Worm (Caenorhabditis elegans) whole organism, late embryonic: ENCODE data around the gene fbxa-155.

ENCODE experiments used
- C08G9.2 ChIP-seq: sonication (generic microtip); optimal IDR thresholded peaks from 2 replicates; lab custom pipeline; 2016; ENCODE audit warnings: mild to moderate bottlenecking, missing genetic modification characterization, moderate library complexity, missing compliant biosample characterization
- C38D4.7 ChIP-seq: fragments of 200-800 bp; sonication (Bioruptor generic); optimal IDR thresholded peaks from 2 replicates; lab custom pipeline; 2018; ENCODE audit warnings: mild to moderate bottlenecking, missing genetic modification characterization, moderate library complexity, missing compliant biosample characterization
- F13H6.1 ChIP-seq: sonication (generic microtip); optimal IDR thresholded peaks from 2 replicates; lab custom pipeline; 2016; ENCODE audit warnings: missing genetic modification characterization, missing compliant biosample characterization
- K02D7.2 ChIP-seq: sonication (generic microtip); optimal IDR thresholded peaks from 2 replicates; lab custom pipeline; 2017; ENCODE audit warnings: mild to moderate bottlenecking, missing genetic modification characterization, missing compliant biosample characterization
- K09A11.1 ChIP-seq: sonication (generic microtip); optimal IDR thresholded peaks from 2 replicates; lab custom pipeline; 2017; ENCODE audit warnings: antibody characterized with exemption, mild to moderate bottlenecking, missing genetic modification characterization, missing compliant biosample characterization; ENCODE audit not compliant: insufficient read depth
- T23F11.4 ChIP-seq: fragments of 200-800 bp; sonication (Bioruptor generic); optimal IDR thresholded peaks from 2 replicates; lab custom pipeline; 2018; ENCODE audit warnings: mild to moderate bottlenecking, missing genetic modification characterization, missing compliant biosample characterization
- ahr-1 ChIP-seq: sonication (generic microtip); optimal IDR thresholded peaks from 2 replicates; lab custom pipeline; 2016; ENCODE audit warnings: missing genetic modification characterization, missing compliant biosample characterization
- ama-1 ChIP-seq: fragments of 150-350 bp; optimal IDR thresholded peaks from 2 replicates; lab custom pipeline; 2014
- ceh-14 ChIP-seq: sonication (generic microtip); optimal IDR thresholded peaks from 2 replicates; lab custom pipeline; 2016; ENCODE audit warnings: missing genotype, missing genetic modification characterization, missing compliant biosample characterization
- ceh-18 ChIP-seq: sonication (generic microtip); optimal IDR thresholded peaks from 2 replicates; lab custom pipeline; 2016; ENCODE audit warnings: missing genetic modification characterization, missing compliant biosample characterization
- ceh-22 ChIP-seq: sonication (generic microtip); optimal IDR thresholded peaks from 2 replicates; lab custom pipeline; 2017; ENCODE audit warnings: missing biosample characterization, missing genetic modification characterization
- ceh-24 ChIP-seq: sonication (generic microtip); optimal IDR thresholded peaks from 2 replicates; lab custom pipeline; 2016; ENCODE audit warnings: mild to moderate bottlenecking, missing genetic modification characterization, missing compliant biosample characterization
- ceh-30 ChIP-seq: fragments of 150-350 bp; optimal IDR thresholded peaks from 2 replicates; lab custom pipeline; 2014; ENCODE audit warnings: missing biosample characterization, missing genetic modification characterization
- ceh-31 ChIP-seq: sonication (generic microtip); optimal IDR thresholded peaks from 2 replicates; lab custom pipeline; 2016; ENCODE audit warnings: missing genetic modification characterization, missing compliant biosample characterization
- ceh-34 ChIP-seq: sonication (generic microtip); optimal IDR thresholded peaks from 2 replicates; lab custom pipeline; 2016; ENCODE audit warnings: mild to moderate bottlenecking, missing genetic modification characterization, missing compliant biosample characterization
- ceh-6 ChIP-seq: fragments of 200-800 bp; sonication (Bioruptor generic); optimal IDR thresholded peaks from 2 replicates; lab custom pipeline; 2018; ENCODE audit warnings: mild to moderate bottlenecking, missing genetic modification characterization, missing compliant biosample characterization
- ceh-9 ChIP-seq: sonication (generic microtip); optimal IDR thresholded peaks from 2 replicates; lab custom pipeline; 2016; ENCODE audit warnings: mild to moderate bottlenecking, missing genetic modification characterization, inconsistent platforms, missing compliant biosample characterization
- che-1 ChIP-seq: sonication (generic microtip); optimal IDR thresholded peaks from 2 replicates; lab custom pipeline; 2016; ENCODE audit warnings: mild to moderate bottlenecking, missing genetic modification characterization, missing compliant biosample characterization
- dmd-4 ChIP-seq: sonication (generic microtip); optimal IDR thresholded peaks from 2 replicates; lab custom pipeline; 2016; ENCODE audit warnings: borderline replicate concordance, missing genetic modification characterization, missing compliant biosample characterization
- dve-1 ChIP-seq: sonication (generic microtip); optimal IDR thresholded peaks from 2 replicates; lab custom pipeline; 2017; ENCODE audit warnings: antibody characterized with exemption, mild to moderate bottlenecking, missing genetic modification characterization, missing compliant biosample characterization
- elt-2 ChIP-seq: sonication (generic microtip); optimal IDR thresholded peaks from 2 replicates; lab custom pipeline; 2016; ENCODE audit warnings: missing genetic modification reagents, missing genetic modification characterization, missing compliant biosample characterization
- ets-4 ChIP-seq: sonication (generic microtip); optimal IDR thresholded peaks from 2 replicates; lab custom pipeline; 2016; ENCODE audit warnings: missing genetic modification characterization, missing compliant biosample characterization
- eyg-1 ChIP-seq: sonication (generic microtip); optimal IDR thresholded peaks from 2 replicates; lab custom pipeline; 2016; ENCODE audit warnings: missing genotype, missing genetic modification characterization, missing compliant biosample characterization
- fax-1 ChIP-seq: sonication (generic microtip); optimal IDR thresholded peaks from 2 replicates; lab custom pipeline; 2016; ENCODE audit warnings: missing genotype, missing genetic modification characterization, missing compliant biosample characterization
- fkh-10 ChIP-seq: fragments of 150-350 bp; optimal IDR thresholded peaks from 2 replicates; lab custom pipeline; 2014; ENCODE audit warnings: missing biosample characterization, missing genetic modification reagents, missing genetic modification characterization
- gmeb-2 ChIP-seq: sonication (generic microtip); optimal IDR thresholded peaks from 2 replicates; lab custom pipeline; 2016; ENCODE audit warnings: missing genetic modification characterization, inconsistent platforms, missing compliant biosample characterization
- hlh-13 ChIP-seq: fragments of 200-800 bp; sonication (Bioruptor generic); optimal IDR thresholded peaks from 2 replicates; lab custom pipeline; 2018; ENCODE audit warnings: mild to moderate bottlenecking, missing genetic modification characterization, missing compliant biosample characterization
- hlh-15 ChIP-seq: sonication (generic microtip); optimal IDR thresholded peaks from 2 replicates; lab custom pipeline; 2016; ENCODE audit warnings: missing genetic modification characterization, missing compliant biosample characterization
- hlh-30 ChIP-seq: sonication (generic microtip); optimal IDR thresholded peaks from 2 replicates; lab custom pipeline; 2017; ENCODE audit warnings: antibody characterized with exemption, missing genetic modification characterization, missing compliant biosample characterization; ENCODE audit not compliant: insufficient read depth
- hlh-6 ChIP-seq: sonication (generic microtip); optimal IDR thresholded peaks from 2 replicates; lab custom pipeline; 2016; ENCODE audit warnings: missing genotype, missing genetic modification characterization, missing compliant biosample characterization
- lim-6 ChIP-seq: sonication (generic microtip); optimal IDR thresholded peaks from 2 replicates; lab custom pipeline; 2016; ENCODE audit warnings: missing genetic modification characterization, missing compliant biosample characterization
- nhr-232 ChIP-seq: sonication (generic microtip); optimal IDR thresholded peaks from 2 replicates; lab custom pipeline; 2016; ENCODE audit warnings: missing genetic modification characterization, missing compliant biosample characterization
- npax-4 ChIP-seq: sonication (generic microtip); optimal IDR thresholded peaks from 2 replicates; lab custom pipeline; 2016; ENCODE audit warnings: missing genetic modification characterization, missing compliant biosample characterization
- odd-2 ChIP-seq: sonication (generic microtip); optimal IDR thresholded peaks from 2 replicates; lab custom pipeline; 2017; ENCODE audit warnings: antibody characterized with exemption, mild to moderate bottlenecking, missing genetic modification characterization, missing compliant biosample characterization
- pag-3 ChIP-seq: sonication (generic microtip); optimal IDR thresholded peaks from 2 replicates; lab custom pipeline; 2016; ENCODE audit warnings: missing compliant biosample characterization, missing genetic modification characterization, borderline replicate concordance
- pha-2 ChIP-seq: sonication (generic microtip); optimal IDR thresholded peaks from 2 replicates; lab custom pipeline; 2017; ENCODE audit warnings: mild to moderate bottlenecking, missing genetic modification characterization, missing compliant biosample characterization
- ref-2 ChIP-seq: sonication (generic microtip); optimal IDR thresholded peaks from 2 replicates; lab custom pipeline; 2016; ENCODE audit warnings: missing genetic modification characterization, missing compliant biosample characterization
- rnt-1 ChIP-seq: sonication (generic microtip); optimal IDR thresholded peaks from 2 replicates; lab custom pipeline; 2016; ENCODE audit warnings: missing genetic modification characterization, missing compliant biosample characterization
- sdc-2 ChIP-seq: sonication (generic microtip); optimal IDR thresholded peaks from 2 replicates; lab custom pipeline; 2016; ENCODE audit warnings: missing genotype, missing genetic modification characterization, missing compliant biosample characterization
- sox-2 ChIP-seq: fragments of 200-800 bp; sonication (Bioruptor generic); IDR thresholded peaks from 2 replicates; pipeline ENCODE4 v1.3.6; 2022; ENCODE audit warnings: missing genetic modification reagents, missing genetic modification characterization, missing compliant biosample characterization
- tbx-7 ChIP-seq: sonication (generic microtip); optimal IDR thresholded peaks from 2 replicates; lab custom pipeline; 2016; ENCODE audit warnings: missing genotype, missing genetic modification characterization, missing compliant biosample characterization
- unc-55 ChIP-seq: sonication (generic microtip); optimal IDR thresholded peaks from 2 replicates; lab custom pipeline; 2017; ENCODE audit warnings: missing biosample characterization, missing genetic modification reagents, missing genetic modification characterization
- ztf-16 ChIP-seq: sonication (generic microtip); optimal IDR thresholded peaks from 2 replicates; lab custom pipeline; 2017; ENCODE audit warnings: missing genetic modification characterization, missing compliant biosample characterization

Gene fbxa-155

ce11 chrIII:10001060-10001459, 9.0 kb downstream of the fbxa-155 start, which contains the start of gene C05B5.5:
C05B5.5 (plus strand) TSS chrIII:10001360.
- TF ChIP-seq K02D7.2 (no peak), F13H6.1 (no peak), ceh-6 (GFP tag; lab: Kevin White, UChicago) (no peak), pag-3 (tag; lab: Kevin White, UChicago) (no peak), ref-2 (tag; lab: Kevin White, UChicago) (no peak), hlh-13 (GFP tag; lab: Kevin White, UChicago) (no peak), tbx-7 (tag; lab: Kevin White, UChicago) (no peak), hlh-30 (tag; lab: Kevin White, UChicago) (no peak), npax-4 (tag; lab: Kevin White, UChicago) (no peak), dmd-4 (no peak), hlh-6 (tag; lab: Kevin White, UChicago) (no peak), ets-4 (no peak), fax-1 (tag; lab: Kevin White, UChicago) (no peak), ama-1 (lab: Kevin White, UChicago) (no peak), rnt-1 (no peak), C08G9.2 (tag; lab: Kevin White, UChicago) (no peak), ceh-14 (tag; lab: Kevin White, UChicago) (no peak), dve-1 (no peak), eyg-1 (tag; lab: Kevin White, UChicago) (no peak), ceh-9 (tag; lab: Kevin White, UChicago) (no peak)

- TF ChIP-seq hlh-15 (no peak), ceh-30 (no peak), tbx-7 (tag; lab: Kevin White, UChicago) (no peak), sdc-2 (tag; lab: Kevin White, UChicago) (no peak), hlh-6 (tag; lab: Kevin White, UChicago) (no peak), ceh-9 (tag; lab: Kevin White, UChicago) (no peak), ceh-31 (tag; lab: Kevin White, UChicago) (no peak), lim-6 (tag; lab: Kevin White, UChicago) (no peak), gmeb-2 (tag; lab: Kevin White, UChicago) (no peak), ceh-24 (tag; lab: Kevin White, UChicago) (no peak), ceh-18 (tag; lab: Kevin White, UChicago) (no peak), pha-2 (no peak)
- TF ChIP-seq, all 69 proteins: peak for 0
Observed at ce11 chrIII:10000428-10000827, 9.6 kb downstream of the fbxa-155 start, which contains the start of gene C05B5.2. C05B5.2 (minus strand) TSS chrIII:10000528.

ce11 chrIII:9999235-9999634, 10.8 kb downstream of the fbxa-155 start, which contains the start of gene C05B5.17:
C05B5.17 (minus strand) TSS chrIII:9999335.
- TF ChIP-seq ceh-22 (tag; lab: Kevin White, UChicago), result no peak
- TF ChIP-seq sox-2 (GFP tag; lab: Robert Waterston, UW), result no peak
- no peak for TF ChIP-seq lim-6 (tag; lab: Kevin White, UChicago)
- no peak for TF ChIP-seq odd-2 (tag; lab: Kevin White, UChicago)

- TF ChIP-seq rnt-1 (no peak), ahr-1 (tag; lab: Kevin White, UChicago) (no peak), C08G9.2 (tag; lab: Kevin White, UChicago) (no peak), hlh-13 (GFP tag; lab: Kevin White, UChicago) (no peak), unc-55 (no peak), elt-2 (tag; lab: Kevin White, UChicago) (no peak), ztf-16 (tag; lab: Kevin White, UChicago) (no peak), ceh-24 (tag; lab: Kevin White, UChicago) (no peak), eyg-1 (tag; lab: Kevin White, UChicago) (no peak), K09A11.1 (tag; lab: Kevin White, UChicago) (no peak), F13H6.1 (no peak), C38D4.7 (GFP tag; lab: Kevin White, UChicago) (no peak), che-1 (tag; lab: Kevin White, UChicago) (no peak), ceh-34 (tag; lab: Kevin White, UChicago) (no peak), fkh-10 (GFP tag; lab: Kevin White, UChicago) (no peak), T23F11.4 (GFP tag; lab: Kevin White, UChicago) (no peak), nhr-232 (tag; lab: Kevin White, UChicago) (no peak)
Observed at ce11 chrIII:9997890-9998289, 12.1 kb downstream of the fbxa-155 start, which contains the start of gene pqn-8. pqn-8 (minus strand) TSS chrIII:9997990.
